Worm (Caenorhabditis elegans): ENCODE results near the gene cri-2.
A peak's percentile ranks its signal among the peaks of the same experiment; 100 is the strongest.

cri-2 gene

ce11 chrV:8178914-8179542 lies 22.6 kb upstream of the cri-2 start, which contains the start of gene srp-7 (continued):
- TF ChIP-seq B0261.1 (tag; optimal IDR thresholded peaks at IDR 0.05) (no peak), hlh-12 (tag; optimal IDR thresholded peaks at IDR 0.05) (no peak), lir-1 (GFP tag; conservative IDR thresholded peaks at IDR 0.05) (no peak), cebp-2 (GFP tag; IDR thresholded peaks at IDR 0.05) (no peak), nhr-80 (tag; optimal IDR thresholded peaks at IDR 0.05) (peak; percentile 27), C06A6.2 (GFP tag; conservative IDR thresholded peaks at IDR 0.05) (0 out of 2 replicates have a peak, but pooled peaks have one; percentile 20), B0336.3 (GFP tag; IDR thresholded peaks at IDR 0.05) (no peak), Y67H2A.10 (GFP tag; conservative IDR thresholded peaks at IDR 0.05) (0 out of 2 replicates have a peak, but pooled peaks have one; percentile 24), Y53F4B.3 (GFP tag; IDR thresholded peaks at IDR 0.05) (no peak), nhr-179 (tag; optimal IDR thresholded peaks at IDR 0.05) (no peak), akir-1 (GFP tag; optimal IDR thresholded peaks at IDR 0.05) (no peak), sdz-38 (tag; optimal IDR thresholded peaks at IDR 0.05) (no peak), cebp-1 (GFP tag; IDR thresholded peaks at IDR 0.05) (peak; percentile 75), cebp-1 (tag; optimal IDR thresholded peaks at IDR 0.05) (no peak), ztf-18 (tag; optimal IDR thresholded peaks at IDR 0.05) (no peak), dpff-1 (tag; optimal IDR thresholded peaks at IDR 0.05) (no peak), ZK185.1 (tag; optimal IDR thresholded peaks at IDR 0.05; ENCODE audit: poor library complexity, severe bottlenecking) (no peak), nfyb-1 (GFP tag; IDR thresholded peaks at IDR 0.05) (no peak), snpc-3.4 (tag; optimal IDR thresholded peaks at IDR 0.05) (no peak), F37B4.10 (GFP tag; IDR thresholded peaks at IDR 0.05) (no peak), T07F8.4 (tag; optimal IDR thresholded peaks at IDR 0.05) (no peak), aptf-3 (GFP tag; IDR thresholded peaks at IDR 0.05) (no peak), bed-1 (GFP tag; IDR thresholded peaks at IDR 0.05) (no peak), Y56A3A.18 (GFP tag; IDR thresholded peaks at IDR 0.05) (no peak), let-526 (GFP tag; IDR thresholded peaks at IDR 0.05) (no peak), sptf-2 (GFP tag; optimal IDR thresholded peaks at IDR 0.05) (no peak), madf-8 (GFP tag; conservative IDR thresholded peaks at IDR 0.05) (no peak), T26A5.8 (tag; optimal IDR thresholded peaks at IDR 0.05) (no peak)

ce11 chrV:8180745-8181144 lies 20.9 kb upstream of the cri-2 start:
- TF ChIP-seq mcd-1 (GFP tag; IDR thresholded peaks at IDR 0.05): peak; percentile 64; the same call in 1 of the 2 replicates

- peak; percentile 59; the same call in 1 of the 2 replicates for TF ChIP-seq cebp-1 (GFP tag; IDR thresholded peaks at IDR 0.05)
- TF ChIP-seq cebp-1 (tag; optimal IDR thresholded peaks at IDR 0.05): no peak
- no peak for TF ChIP-seq atf-7 (tag; optimal IDR thresholded peaks at IDR 0.05)
These were observed 18.2 kb upstream of the cri-2 start, which contains the start of gene srp-8 for ce11 chrV:8183384-8183783. Gene srp-8 (plus strand): TSS chrV:8183684.

- no peak for TF ChIP-seq lag-1 (GFP tag; IDR thresholded peaks at IDR 0.05)
- TF ChIP-seq gei-17 (GFP tag; optimal IDR thresholded peaks at IDR 0.05): no peak
- TF ChIP-seq ZK185.1 (tag; optimal IDR thresholded peaks at IDR 0.05; ENCODE audit: poor library complexity, severe bottlenecking): no peak
- TF ChIP-seq sdz-38 (tag; optimal IDR thresholded peaks at IDR 0.05): no peak
- TF ChIP-seq ekl-4 (GFP tag; IDR thresholded peaks at IDR 0.05): no peak
- TF ChIP-seq zim-3 (tag; optimal IDR thresholded peaks at IDR 0.05): no peak
- no peak for TF ChIP-seq atf-7 (tag; optimal IDR thresholded peaks at IDR 0.05)
- TF ChIP-seq attf-5 (GFP tag; optimal IDR thresholded peaks at IDR 0.05): no peak
- no peak for TF ChIP-seq C17E4.6 (GFP tag; IDR thresholded peaks at IDR 0.05)
- TF ChIP-seq F55B11.4 (tag; optimal IDR thresholded peaks at IDR 0.05; ENCODE audit: borderline replicate concordance, insufficient read depth): no peak
- TF ChIP-seq F52B5.7 (tag; optimal IDR thresholded peaks at IDR 0.05): no peak
- TF ChIP-seq aptf-2 (GFP tag; conservative IDR thresholded peaks at IDR 0.05): no peak
- no peak for TF ChIP-seq attf-6 (GFP tag; IDR thresholded peaks at IDR 0.05)
- TF ChIP-seq dox-1 (GFP tag; IDR thresholded peaks at IDR 0.05): no peak
- no peak for TF ChIP-seq nhr-27 (tag; optimal IDR thresholded peaks at IDR 0.05)
- no peak for TF ChIP-seq snpc-4 (GFP tag; optimal IDR thresholded peaks at IDR 0.05)
- TF ChIP-seq snpc-4 (tag; optimal IDR thresholded peaks at IDR 0.05): no peak
These were observed 15.9 kb upstream of the cri-2 start, which contains the start of gene F20D6.2 for ce11 chrV:8185737-8186136. Gene F20D6.2 (plus strand): TSS chrV:8186037.

All from whole organism, young adult.